Worm (Caenorhabditis elegans) whole organism, L4/young adult: ENCODE measurements around the gene nhr-60.

ENCODE experiments used
- W03F9.2 ChIP-seq: fragments of 150-350 bp; optimal IDR thresholded peaks from 2 replicates; lab custom pipeline; 2014; ENCODE audit warnings: missing biosample characterization, missing genetic modification characterization
- dao-5 ChIP-seq: sonication (generic microtip); optimal IDR thresholded peaks from 2 replicates; lab custom pipeline; 2016; ENCODE audit warnings: missing genotype, missing genetic modification characterization, moderate library complexity, missing compliant biosample characterization
- him-1 ChIP-seq: sonication (generic microtip); optimal IDR thresholded peaks from 2 replicates; lab custom pipeline; 2016; ENCODE audit warnings: missing genotype, missing genetic modification reagents, missing genetic modification characterization, missing compliant biosample characterization

- no peak for TF ChIP-seq him-1
- no peak for TF ChIP-seq dao-5
- no peak for TF ChIP-seq W03F9.2 (tag; lab: Kevin White, UChicago)
Measured at ce11 chrV:15781086-15781485, 8.0 kb upstream of the nhr-60 start, which contains the start of gene T26E4.2.
